Fruit fly (Drosophila melanogaster) whole organism, embryonic: ENCODE data around the gene CG7164.

Experiments used
- Ada2b ChIP-seq: fragments of 200-800 bp; sonication (Bioruptor generic); IDR thresholded peaks from 2 replicates; pipeline ENCODE4 v1.3.6; 2022; ENCODE audit warnings: missing biosample characterization, missing genetic modification characterization
- Awh ChIP-seq: fragments of 200-800 bp; sonication (Bioruptor generic); IDR thresholded peaks from 2 replicates; pipeline ENCODE4, ENCODE4 v1.3.6; 2022; ENCODE audit warnings: missing biosample characterization, missing genetic modification characterization
- CG10366 ChIP-seq: fragments of 200-800 bp; sonication (Bioruptor generic); IDR thresholded peaks from 2 replicates; pipeline ENCODE4 v1.3.6; 2022; ENCODE audit warnings: missing biosample characterization, missing genetic modification characterization
- CG12104 ChIP-seq: fragments of 200-800 bp; sonication (Bioruptor generic); optimal IDR thresholded peaks from 3 replicates; lab custom pipeline; 2016; ENCODE audit warnings: missing biosample characterization, missing genetic modification characterization
- CG14050 ChIP-seq: fragments of 200-800 bp; sonication (Bioruptor generic); IDR thresholded peaks from 3 replicates; pipeline ENCODE4 v1.3.6; 2022; ENCODE audit warnings: missing biosample characterization, missing genetic modification characterization
- CG15073 ChIP-seq: fragments of 200-800 bp; sonication (Bioruptor generic); optimal IDR thresholded peaks from 2 replicates; lab custom pipeline; 2016; ENCODE audit warnings: missing biosample characterization, missing genetic modification characterization
- CG1602 ChIP-seq: fragments of 200-800 bp; sonication (Bioruptor generic); optimal IDR thresholded peaks from 3 replicates; lab custom pipeline; 2016; ENCODE audit warnings: missing biosample characterization, missing genetic modification characterization
- CG18011 ChIP-seq: fragments of 200-800 bp; sonication (Bioruptor generic); optimal IDR thresholded peaks from 2 replicates; lab custom pipeline; 2017; ENCODE audit warnings: missing biosample characterization, missing genetic modification characterization, mild to moderate bottlenecking, moderate library complexity, missing genotype
- CG18599 ChIP-seq: fragments of 200-800 bp; sonication (Bioruptor generic); optimal IDR thresholded peaks from 3 replicates; lab custom pipeline; 2017; ENCODE audit warnings: missing biosample characterization, missing genetic modification characterization, mild to moderate bottlenecking, moderate library complexity, missing genetic modification reagents
- CG2678 ChIP-seq: fragments of 200-800 bp; sonication (Bioruptor generic); optimal IDR thresholded peaks from 3 replicates; lab custom pipeline; 2019; ENCODE audit warnings: missing biosample characterization, mild to moderate bottlenecking, missing genetic modification characterization, moderate library complexity
- CG2889 ChIP-seq: fragments of 200-800 bp; sonication (Bioruptor generic); IDR thresholded peaks from 3 replicates; pipeline ENCODE4 v1.3.6; 2022; ENCODE audit warnings: missing biosample characterization, missing genetic modification characterization
- CG3995 ChIP-seq: fragments of 200-800 bp; sonication (Bioruptor generic); optimal IDR thresholded peaks from 3 replicates; lab custom pipeline; 2016; ENCODE audit warnings: missing biosample characterization, missing genetic modification characterization
- CG4854 ChIP-seq: fragments of 200-800 bp; sonication (Bioruptor generic); optimal IDR thresholded peaks from 2 replicates; lab custom pipeline; 2016; ENCODE audit warnings: missing biosample characterization, missing genetic modification characterization, inconsistent platforms
- CG6254 ChIP-seq: fragments of 200-800 bp; sonication (Bioruptor generic); optimal IDR thresholded peaks from 3 replicates; lab custom pipeline; 2017; ENCODE audit warnings: mild to moderate bottlenecking, missing biosample characterization, missing genetic modification reagents, missing genetic modification characterization
- CG7357 ChIP-seq: fragments of 200-800 bp; sonication (Bioruptor generic); IDR thresholded peaks from 3 replicates; pipeline ENCODE4 v1.3.6; 2022; ENCODE audit warnings: missing biosample characterization, missing genetic modification characterization
- CG7928 ChIP-seq: fragments of 200-800 bp; sonication (Bioruptor generic); optimal IDR thresholded peaks from 2 replicates; lab custom pipeline; 2017; ENCODE audit warnings: missing biosample characterization, mild to moderate bottlenecking, missing genetic modification characterization
- CG8359 ChIP-seq: fragments of 200-800 bp; sonication (Bioruptor generic); optimal IDR thresholded peaks from 2 replicates; lab custom pipeline; 2017; ENCODE audit warnings: missing biosample characterization, mild to moderate bottlenecking, missing genetic modification characterization, borderline replicate concordance
- CoRest ChIP-seq: fragments of 200-800 bp; sonication (Bioruptor generic); optimal IDR thresholded peaks from 3 replicates; lab custom pipeline; 2018; ENCODE audit warnings: missing biosample characterization, mild to moderate bottlenecking, missing genetic modification characterization, moderate library complexity
- D19B ChIP-seq: fragments of 200-800 bp; sonication (Bioruptor generic); optimal IDR thresholded peaks from 2 replicates; lab custom pipeline; 2017; ENCODE audit warnings: missing biosample characterization, mild to moderate bottlenecking, missing genetic modification characterization
- MBD-R2 ChIP-seq: fragments of 200-800 bp; sonication (Bioruptor generic); IDR thresholded peaks from 2 replicates; pipeline ENCODE4 v1.3.6; 2022; ENCODE audit warnings: missing biosample characterization, missing genetic modification characterization
- Neu2 ChIP-seq: fragments of 200-800 bp; sonication (Bioruptor generic); optimal IDR thresholded peaks from 3 replicates; lab custom pipeline; 2016; ENCODE audit warnings: missing biosample characterization, missing genetic modification characterization, borderline replicate concordance
- Oli ChIP-seq: fragments of 200-800 bp; sonication (Bioruptor generic); optimal IDR thresholded peaks from 2 replicates; lab custom pipeline; 2018; ENCODE audit warnings: missing biosample characterization, mild to moderate bottlenecking, missing genetic modification characterization, moderate library complexity
- Pdp1 ChIP-seq, 2 experiments: fragments of 200-800 bp; sonication (Bioruptor generic); optimal IDR thresholded peaks; 3 replicates each; lab custom pipeline; 2016; ENCODE audit warnings: missing biosample characterization in 2 of 2, missing genetic modification characterization in 2 of 2, mild to moderate bottlenecking in 1 of 2, moderate library complexity in 1 of 2
- Rfx ChIP-seq: fragments of 200-800 bp; sonication (Bioruptor generic); IDR thresholded peaks from 2 replicates; pipeline ENCODE4 v1.3.6; 2022; ENCODE audit warnings: missing biosample characterization, missing genetic modification characterization
- Side ChIP-seq: fragments of 200-800 bp; sonication (Bioruptor generic); optimal IDR thresholded peaks from 2 replicates; lab custom pipeline; 2016; ENCODE audit warnings: missing biosample characterization, missing genetic modification characterization
- Sox102F ChIP-seq: fragments of 200-800 bp; sonication (Bioruptor generic); optimal IDR thresholded peaks from 2 replicates; lab custom pipeline; 2018; ENCODE audit warnings: missing biosample characterization, mild to moderate bottlenecking, missing genetic modification characterization, moderate library complexity
- Spps ChIP-seq: fragments of 200-800 bp; sonication (Bioruptor generic); optimal IDR thresholded peaks from 2 replicates; lab custom pipeline; 2018; ENCODE audit warnings: missing biosample characterization, mild to moderate bottlenecking, missing genetic modification characterization
- abd-A ChIP-seq: fragments of 200-800 bp; sonication (Bioruptor generic); optimal IDR thresholded peaks from 3 replicates; lab custom pipeline; 2019; ENCODE audit warnings: missing biosample characterization, mild to moderate bottlenecking, missing genetic modification characterization, moderate library complexity
- ara ChIP-seq: fragments of 200-800 bp; sonication (Bioruptor generic); IDR thresholded peaks from 2 replicates; pipeline ENCODE4 v1.3.6; 2022; ENCODE audit warnings: missing biosample characterization, missing genetic modification characterization
- br ChIP-seq: fragments of >200 bp; optimal IDR thresholded peaks from 2 replicates; lab custom pipeline; 2017
- btn ChIP-seq: fragments of 200-800 bp; sonication (Bioruptor generic); optimal IDR thresholded peaks from 2 replicates; lab custom pipeline; 2016; ENCODE audit warnings: missing biosample characterization, missing genetic modification characterization
- cad ChIP-seq: fragments of >200 bp; optimal IDR thresholded peaks from 2 replicates; lab custom pipeline; 2017; ENCODE audit warnings: missing biosample characterization, missing genetic modification characterization
- dm ChIP-seq: fragments of 200-800 bp; sonication (Bioruptor generic); optimal IDR thresholded peaks from 3 replicates; lab custom pipeline; 2016; ENCODE audit warnings: missing biosample characterization, missing genetic modification characterization
- eve ChIP-seq, 2 experiments: fragments of >200 bp; optimal IDR thresholded peaks; 2 replicates each; lab custom pipeline; 2017; ENCODE audit warnings: missing biosample characterization in 2 of 2, missing genetic modification characterization in 2 of 2
- exex ChIP-seq: fragments of 200-800 bp; sonication (Bioruptor generic); optimal IDR thresholded peaks from 4 replicates; lab custom pipeline; 2018; ENCODE audit warnings: missing biosample characterization, mild to moderate bottlenecking, missing genetic modification characterization, moderate library complexity
- eyg ChIP-seq: fragments of 200-800 bp; sonication (Bioruptor generic); optimal IDR thresholded peaks from 3 replicates; lab custom pipeline; 2016; ENCODE audit warnings: missing biosample characterization, missing genetic modification characterization
- gcm ChIP-seq: fragments of 200-800 bp; sonication (Bioruptor generic); optimal IDR thresholded peaks from 2 replicates; lab custom pipeline; 2019; ENCODE audit warnings: missing biosample characterization, mild to moderate bottlenecking, missing genetic modification characterization, moderate library complexity
- gcm2 ChIP-seq: fragments of 200-800 bp; sonication (Bioruptor generic); optimal IDR thresholded peaks from 2 replicates; lab custom pipeline; 2016; ENCODE audit warnings: missing biosample characterization, missing genetic modification characterization
- ind ChIP-seq: fragments of 200-800 bp; sonication (Bioruptor generic); optimal IDR thresholded peaks from 3 replicates; lab custom pipeline; 2016; ENCODE audit warnings: missing biosample characterization, missing genetic modification characterization
- kay ChIP-seq: fragments of 200-800 bp; sonication (Bioruptor generic); optimal IDR thresholded peaks from 2 replicates; lab custom pipeline; 2016; ENCODE audit warnings: missing biosample characterization, missing genetic modification characterization
- mam ChIP-seq: fragments of 200-800 bp; sonication (Bioruptor generic); optimal IDR thresholded peaks from 3 replicates; lab custom pipeline; 2016; ENCODE audit warnings: missing biosample characterization, missing genetic modification characterization
- nerfin-2 ChIP-seq: fragments of 200-800 bp; sonication (Bioruptor generic); IDR thresholded peaks from 2 replicates; pipeline ENCODE4 v1.3.6; 2022; ENCODE audit warnings: missing biosample characterization, missing genetic modification characterization; ENCODE audit not compliant: partially characterized antibody
- odd ChIP-seq: fragments of 200-800 bp; sonication (Bioruptor generic); optimal IDR thresholded peaks from 2 replicates; lab custom pipeline; 2017; ENCODE audit warnings: missing biosample characterization, mild to moderate bottlenecking, missing genetic modification characterization
- otp ChIP-seq: fragments of 200-800 bp; sonication (Bioruptor generic); IDR thresholded peaks from 3 replicates; pipeline ENCODE4, ENCODE4 v1.3.6; 2022; ENCODE audit warnings: missing biosample characterization, missing genetic modification characterization
- peb ChIP-seq: fragments of 200-800 bp; sonication (Bioruptor generic); IDR thresholded peaks from 2 replicates; pipeline ENCODE4 v1.3.6; 2022; ENCODE audit warnings: missing biosample characterization, missing genetic modification characterization
- sens ChIP-seq: fragments of 200-800 bp; sonication (Bioruptor generic); peaks from one replicate; lab custom pipeline; 2016; ENCODE audit warnings: missing biosample characterization, missing genetic modification characterization
- trh ChIP-seq: fragments of 200-800 bp; sonication (Bioruptor generic); optimal IDR thresholded peaks from 2 replicates; lab custom pipeline; 2016; ENCODE audit warnings: missing biosample characterization, missing genetic modification characterization
- z ChIP-seq: fragments of 200-800 bp; sonication (Bioruptor generic); IDR thresholded peaks from 3 replicates; pipeline ENCODE4 v1.3.6; 2022; ENCODE audit warnings: missing biosample characterization, missing genetic modification characterization
- zen ChIP-seq: fragments of 200-800 bp; sonication (Bioruptor generic); optimal IDR thresholded peaks from 3 replicates; lab custom pipeline; 2018; ENCODE audit warnings: missing biosample characterization, mild to moderate bottlenecking, missing genetic modification characterization, moderate library complexity
- zf30C ChIP-seq: fragments of 200-800 bp; sonication (Bioruptor generic); optimal IDR thresholded peaks from 3 replicates; lab custom pipeline; 2018; ENCODE audit warnings: missing biosample characterization, mild to moderate bottlenecking, missing genetic modification characterization

The CG7164 gene

dm6 chr2L:7790448-7791355 lies 9.4 kb downstream of the CG7164 start, which contains the start of gene CG7149 (continued):
- no peak for TF ChIP-seq btn (GFP tag; lab: Kevin White, UChicago)
- no peak for TF ChIP-seq gcm2 (GFP tag; lab: Kevin White, UChicago)
- TF ChIP-seq CG6254 (GFP tag; lab: Kevin White, UChicago), result no peak
- TF ChIP-seq Awh (GFP tag; lab: Robert Waterston, UW), result 0 out of 2 replicates have a peak, but pooled peaks have one; percentile 4
- 0 out of 2 replicates have a peak, but pooled peaks have one; percentile 8 for TF ChIP-seq MBD-R2
- TF ChIP-seq CG2678, result peak; percentile 20
- no peak for TF ChIP-seq ind
- peak; percentile 50 for TF ChIP-seq sens
- no peak for TF ChIP-seq peb (GFP tag; lab: Robert Waterston, UW)
- TF ChIP-seq exex (tag; lab: Kevin White, UChicago), result peak; percentile 91
- TF ChIP-seq gcm (GFP tag; lab: Kevin White, UChicago), result no peak
- no peak for TF ChIP-seq eyg (GFP tag; lab: Kevin White, UChicago)
- no peak for TF ChIP-seq zen
- no peak for TF ChIP-seq CG1602 (GFP tag; lab: Kevin White, UChicago)
- no peak for TF ChIP-seq CG7357
- TF ChIP-seq Sox102F (GFP tag; lab: Kevin White, UChicago), result peak; percentile 7
- no peak for TF ChIP-seq odd (GFP tag; lab: Kevin White, UChicago)
- TF ChIP-seq CG8359 (GFP tag; lab: Kevin White, UChicago), result no peak
- TF ChIP-seq CG14050 (GFP tag; lab: Robert Waterston, UW), result no peak
- TF ChIP-seq CG4854 (GFP tag; lab: Kevin White, UChicago), result no peak
- TF ChIP-seq CG10366 (GFP tag; lab: Robert Waterston, UW), result no peak
- no peak for TF ChIP-seq Side
- no peak for TF ChIP-seq CG3995 (GFP tag; lab: Kevin White, UChicago)
- no peak for TF ChIP-seq CG18011 (GFP tag; lab: Kevin White, UChicago)
- no peak for TF ChIP-seq z (GFP tag; lab: Robert Waterston, UW)
- no peak for TF ChIP-seq br (lab: Kevin White, UChicago)
- TF ChIP-seq ara (GFP tag; lab: Robert Waterston, UW), result no peak; the same call in 1 of the 2 replicates
- TF ChIP-seq Pdp1 (GFP tag; optimal IDR thresholded peaks at IDR 0.05; lab: Kevin White, UChicago), result peak in 1 of 2 experiments; percentile 23
- no peak for TF ChIP-seq CG7928 (GFP tag; lab: Kevin White, UChicago)
- no peak for TF ChIP-seq CG2889 (GFP tag; lab: Robert Waterston, UW)
- TF ChIP-seq otp (GFP tag; lab: Robert Waterston, UW), result no peak
- no peak for TF ChIP-seq nerfin-2 (GFP tag; lab: Robert Waterston, UW)
- TF ChIP-seq trh (GFP tag; lab: Kevin White, UChicago), result no peak
- TF ChIP-seq Oli, result no peak
- 0 out of 2 replicates have a peak, but pooled peaks have one; percentile 15 for TF ChIP-seq Rfx (GFP tag; lab: Robert Waterston, UW)
- TF ChIP-seq CG18599, result peak; percentile 39
- TF ChIP-seq cad (GFP tag; lab: Kevin White, UChicago), result no peak
- TF ChIP-seq Spps (tag; lab: Kevin White, UChicago), result no peak
- TF ChIP-seq eve (GFP tag; optimal IDR thresholded peaks at IDR 0.05; lab: Kevin White, UChicago), result no peak
- TF ChIP-seq CoRest (tag; lab: Kevin White, UChicago), result peak; percentile 35
- TF ChIP-seq D19B, result no peak
- TF ChIP-seq Neu2 (GFP tag; lab: Kevin White, UChicago), result no peak
- TF ChIP-seq zf30C (GFP tag; lab: Kevin White, UChicago), result no peak
- TF ChIP-seq dm (GFP tag; lab: Kevin White, UChicago), result no peak
- TF ChIP-seq abd-A (tag; lab: Kevin White, UChicago), result no peak
- TF ChIP-seq CG12104 (GFP tag; lab: Kevin White, UChicago), result no peak
- no peak for TF ChIP-seq mam (GFP tag; lab: Kevin White, UChicago)
- no peak for TF ChIP-seq kay
- TF ChIP-seq Ada2b, result no peak
- no peak for TF ChIP-seq CG15073 (GFP tag; lab: Kevin White, UChicago)
